Worm (Caenorhabditis elegans): ENCODE measurements around the gene Y4C6B.4.

DNA sequence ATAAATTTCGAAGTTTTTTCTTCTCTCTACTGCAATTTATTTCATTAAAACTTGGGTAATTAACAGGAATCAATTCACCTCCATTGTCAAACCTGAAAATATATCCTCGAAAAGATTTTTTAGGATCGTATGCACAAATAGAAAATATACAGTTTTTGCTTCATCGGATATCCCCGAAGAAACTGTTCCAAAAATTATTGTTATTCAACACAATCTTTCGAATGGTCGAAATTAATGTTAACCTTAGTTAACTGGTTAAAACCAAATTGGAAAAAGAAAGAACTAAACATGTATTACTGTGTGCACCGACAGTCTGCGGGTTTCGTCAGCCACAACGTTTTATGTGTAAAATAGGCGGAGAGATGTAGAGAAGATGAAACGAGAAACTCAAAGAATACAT lies 9.1 kb upstream of the Y4C6B.4 start:
- TF ChIP-seq ama-1 (optimal IDR thresholded peaks at IDR 0.05) (no peak), ceh-18 (tag; optimal IDR thresholded peaks at IDR 0.05) (no peak)

Measured in whole organism, late embryonic.